In the genomic region with DNA sequence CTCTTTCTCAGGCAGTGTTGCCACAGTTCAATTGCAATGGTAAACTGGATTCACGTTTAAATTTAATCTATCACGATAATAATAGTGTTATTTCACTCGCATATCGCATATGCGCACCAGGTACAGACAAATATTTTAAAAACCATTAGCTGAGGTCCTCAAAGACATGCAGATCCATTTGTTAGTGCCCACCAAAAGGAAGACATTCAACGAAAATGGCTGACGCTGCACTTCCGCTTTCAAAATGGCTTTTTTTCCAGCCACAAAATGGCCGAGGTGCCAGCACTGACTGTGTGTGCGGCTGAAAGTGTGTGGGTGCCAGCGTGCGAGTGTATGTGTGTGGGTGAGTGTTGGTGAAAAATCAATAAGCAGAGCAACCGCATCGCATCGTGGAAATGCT, we compare ENCODE assay signal across 1 fruit fly cellular context.
TF ChIP-seq lines count a peak whose summit lies in the region.

No protein-coding gene starts in this region.

TF ChIP-seq in whole organism, embryonic, 481 proteins besides CTCF, POLR2A, EP300 and RAD21 (continued from another document):
- no peak for TF ChIP-seq CG5953 (GFP tag; IDR thresholded peaks at IDR 0.05; lab: Robert Waterston, UW)
- TF ChIP-seq CG9817 (tag; optimal IDR thresholded peaks at IDR 0.05; lab: Kevin White, UChicago), result peak; percentile 24
- peak; percentile 93 for TF ChIP-seq Ets65A (GFP tag; lab: Kevin White, UChicago)
- TF ChIP-seq Atf6 (GFP tag; IDR thresholded peaks at IDR 0.05; lab: Robert Waterston, UW), result 0 out of 2 replicates have a peak, but pooled peaks have one; percentile 24
- TF ChIP-seq CG10274 (GFP tag; optimal IDR thresholded peaks at IDR 0.05; lab: Kevin White, UChicago), result peak; percentile 8
- peak; percentile 60 for TF ChIP-seq CG33557 (GFP tag; optimal IDR thresholded peaks at IDR 0.05; lab: Kevin White, UChicago)
- no peak for TF ChIP-seq CG42726 (GFP tag; IDR thresholded peaks at IDR 0.05; lab: Robert Waterston, UW; ENCODE audit: partially characterized antibody)
- TF ChIP-seq HHEX (GFP tag; optimal IDR thresholded peaks at IDR 0.05; lab: Kevin White, UChicago), result peak; percentile 31
- TF ChIP-seq CG17328 (GFP tag; IDR thresholded peaks at IDR 0.05; lab: Robert Waterston, UW), result 0 out of 2 replicates have a peak, but pooled peaks have one; percentile 15
- peak; percentile 36 for TF ChIP-seq kah (GFP tag; optimal IDR thresholded peaks at IDR 0.05; lab: Kevin White, UChicago)
- no peak for TF ChIP-seq shn (GFP tag; optimal IDR thresholded peaks at IDR 0.05; lab: Kevin White, UChicago)
- TF ChIP-seq CG1024 (GFP tag; IDR thresholded peaks at IDR 0.05; lab: Robert Waterston, UW), result no peak
- no peak for TF ChIP-seq nerfin-2 (GFP tag; IDR thresholded peaks at IDR 0.05; lab: Robert Waterston, UW; ENCODE audit: partially characterized antibody)
- peak; percentile 49 for TF ChIP-seq CG17359 (tag; optimal IDR thresholded peaks at IDR 0.05; lab: Kevin White, UChicago)
- peak; percentile 8 for TF ChIP-seq CG8359 (GFP tag; optimal IDR thresholded peaks at IDR 0.05; lab: Kevin White, UChicago; ENCODE audit: borderline replicate concordance)
- no peak for TF ChIP-seq B-H2 (GFP tag; optimal IDR thresholded peaks at IDR 0.05; lab: Kevin White, UChicago)
- TF ChIP-seq CG16863 (GFP tag; optimal IDR thresholded peaks at IDR 0.05; lab: Kevin White, UChicago), result peak; percentile 18
- peak; percentile 2 for TF ChIP-seq Six4 (GFP tag; optimal IDR thresholded peaks at IDR 0.05; lab: Kevin White, UChicago)
- peak; percentile 5 for TF ChIP-seq ac (GFP tag; optimal IDR thresholded peaks at IDR 0.05; lab: Kevin White, UChicago)
- TF ChIP-seq Xrp1 (GFP tag; IDR thresholded peaks at IDR 0.05; lab: Robert Waterston, UW), result no peak
- TF ChIP-seq CG2129 (GFP tag; IDR thresholded peaks at IDR 0.05; lab: Robert Waterston, UW; ENCODE audit: partially characterized antibody), result no peak
- no peak for TF ChIP-seq aop (GFP tag; IDR thresholded peaks at IDR 0.05; lab: Robert Waterston, UW)
- 0 out of 3 replicates have a peak, but pooled peaks have one; percentile 17 for TF ChIP-seq Mrtf (GFP tag; IDR thresholded peaks at IDR 0.05; lab: Robert Waterston, UW)
- no peak for TF ChIP-seq Neu2 (GFP tag; optimal IDR thresholded peaks at IDR 0.05; lab: Kevin White, UChicago; ENCODE audit: borderline replicate concordance)
- TF ChIP-seq fd64A (GFP tag; optimal IDR thresholded peaks at IDR 0.05; lab: Kevin White, UChicago), result peak; percentile 60
- TF ChIP-seq CG12104 (GFP tag; optimal IDR thresholded peaks at IDR 0.05; lab: Kevin White, UChicago), result peak; percentile 47
- TF ChIP-seq CG30020 (tag; optimal IDR thresholded peaks at IDR 0.05; lab: Kevin White, UChicago), result peak; percentile 25
- TF ChIP-seq Ets97D (GFP tag; optimal IDR thresholded peaks at IDR 0.05; lab: Kevin White, UChicago), result peak; percentile 91
- TF ChIP-seq CG12769 (tag; optimal IDR thresholded peaks at IDR 0.05; lab: Kevin White, UChicago), result no peak
- peak; percentile 35 for TF ChIP-seq lab (GFP tag; optimal IDR thresholded peaks at IDR 0.05; lab: Kevin White, UChicago)
- TF ChIP-seq zen (tag; optimal IDR thresholded peaks at IDR 0.05; lab: Kevin White, UChicago), result peak; percentile 30
- peak; percentile 40 for TF ChIP-seq CG8924 (tag; optimal IDR thresholded peaks at IDR 0.05; lab: Kevin White, UChicago)
- no peak for TF ChIP-seq bigmax (GFP tag; optimal IDR thresholded peaks at IDR 0.05; lab: Kevin White, UChicago)
- TF ChIP-seq NC2β (GFP tag; optimal IDR thresholded peaks at IDR 0.05; lab: Kevin White, UChicago), result no peak
